Fruit fly (Drosophila melanogaster): ENCODE results near the gene ND-ACP.

DNA sequence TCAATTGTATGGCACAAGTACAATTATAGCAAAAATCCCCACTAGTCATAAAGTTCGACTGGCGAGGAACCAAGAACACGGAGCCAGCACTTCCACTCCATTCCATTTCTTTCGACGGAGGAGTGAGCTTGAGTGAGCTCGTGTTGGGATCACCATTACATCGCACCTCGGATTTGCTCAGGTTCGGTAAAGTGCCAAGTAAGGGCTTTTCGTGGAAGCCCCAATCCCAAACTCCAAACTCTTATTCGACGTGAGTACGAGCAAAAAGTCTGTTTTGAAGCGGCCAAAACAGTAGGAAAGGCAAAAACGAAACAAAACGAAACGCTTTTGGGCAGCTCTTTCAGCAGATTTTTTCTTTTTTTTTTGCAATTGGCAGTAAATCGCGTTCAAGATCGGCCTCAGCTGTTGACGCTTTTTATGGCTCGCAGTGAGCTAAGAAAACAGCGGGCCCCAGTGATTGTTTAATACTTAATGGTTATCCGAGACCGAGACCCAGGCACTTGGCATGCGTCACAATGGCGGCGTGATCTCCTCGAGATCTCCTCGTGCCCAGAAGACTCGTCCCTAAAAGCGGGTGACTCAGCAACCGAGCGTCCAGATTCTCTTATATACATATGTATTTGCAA, 8.7 kb upstream of the ND-ACP start:
- TF ChIP-seq CHES-1-like (GFP tag; optimal IDR thresholded peaks at IDR 0.05) (no peak), disco-r (GFP tag; optimal IDR thresholded peaks at IDR 0.05) (no peak), CG15601 (tag; optimal IDR thresholded peaks at IDR 0.05) (no peak), cas (GFP tag; IDR thresholded peaks at IDR 0.05) (no peak), NfI (GFP tag; optimal IDR thresholded peaks at IDR 0.05) (no peak), HHEX (GFP tag; optimal IDR thresholded peaks at IDR 0.05) (no peak), Med (GFP tag) (no peak), CG11093 (GFP tag; IDR thresholded peaks at IDR 0.05) (no peak), dmrt11E (tag; optimal IDR thresholded peaks at IDR 0.05) (no peak), hth (optimal IDR thresholded peaks at IDR 0.05) (no peak), Dek (tag; optimal IDR thresholded peaks at IDR 0.05) (no peak)
